Worm (Caenorhabditis elegans) whole organism, L4/young adult: ENCODE results near the gene gst-2.

Source experiments
- dao-5 ChIP-seq: sonication (generic microtip); optimal IDR thresholded peaks from 2 replicates; lab custom pipeline; 2016; ENCODE audit warnings: missing genotype, missing genetic modification characterization, moderate library complexity, missing compliant biosample characterization
- him-1 ChIP-seq: sonication (generic microtip); optimal IDR thresholded peaks from 2 replicates; lab custom pipeline; 2016; ENCODE audit warnings: missing genotype, missing genetic modification reagents, missing genetic modification characterization, missing compliant biosample characterization

DNA sequence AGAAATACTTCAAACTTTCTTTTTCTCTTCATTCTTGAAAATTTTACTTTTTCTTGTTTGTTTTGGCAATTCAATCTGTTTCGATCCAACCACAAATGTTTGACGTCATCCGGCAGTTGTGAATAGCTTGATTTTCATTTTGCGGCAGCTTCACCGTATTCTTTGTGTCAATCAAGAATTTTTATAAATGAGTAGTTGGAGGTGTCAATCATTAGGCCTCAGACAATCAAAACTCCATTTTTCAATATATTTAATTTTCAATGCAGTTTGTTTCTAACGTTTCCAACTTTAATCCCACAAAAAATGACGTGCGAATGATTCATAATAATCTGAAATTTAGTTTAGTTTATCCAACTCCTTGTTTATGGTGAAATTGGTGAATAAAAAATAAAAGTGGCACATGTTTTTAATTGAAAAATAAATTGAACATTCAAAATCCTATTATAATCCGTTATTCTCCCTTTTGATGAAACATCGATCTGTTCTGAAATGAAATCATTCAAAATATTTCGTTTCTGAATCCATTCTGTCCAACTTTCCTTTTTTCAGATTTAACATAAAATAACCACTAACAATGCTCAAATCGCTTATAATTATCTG is 15.7 kb upstream of the gst-2 start, which contains the start of gene ttr-53:
- TF ChIP-seq him-1 (tag; lab: Kevin White, UChicago) (no peak), dao-5 (tag; lab: Kevin White, UChicago) (no peak)
